Fruit fly (Drosophila melanogaster): Measurements from ENCODE around the gene CG8036.

The CG8036 gene

dm6 chr3R:8694110-8694826, 26.6 kb downstream of the CG8036 start:
- no peak for TF ChIP-seq noc (tag; optimal IDR thresholded peaks at IDR 0.05)

- no peak for TF ChIP-seq noc (tag; optimal IDR thresholded peaks at IDR 0.05)
These were observed 30.1 kb downstream of the CG8036 start, which contains the start of gene hb for dm6 chr3R:8697772-8698259. Gene hb, minus strand, starts transcription at chr3R:8697822.

dm6 chr3R:8699230-8699629, 31.6 kb downstream of the CG8036 start:
- no peak for TF ChIP-seq noc (tag; optimal IDR thresholded peaks at IDR 0.05)

dm6 chr3R:8700660-8701059, 33.0 kb downstream of the CG8036 start:
- TF ChIP-seq noc (tag; optimal IDR thresholded peaks at IDR 0.05) = no peak

dm6 chr3R:8701197-8701596, 33.5 kb downstream of the CG8036 start:
- TF ChIP-seq noc (tag; optimal IDR thresholded peaks at IDR 0.05) = no peak

- no peak for TF ChIP-seq noc (tag; optimal IDR thresholded peaks at IDR 0.05)
These were observed 37.0 kb downstream of the CG8036 start for dm6 chr3R:8704669-8705068.

dm6 chr3R:8705323-8706097, 37.8 kb downstream of the CG8036 start:
- no peak for TF ChIP-seq noc (tag; optimal IDR thresholded peaks at IDR 0.05)

dm6 chr3R:8707166-8707565, 39.5 kb downstream of the CG8036 start:
- no peak for TF ChIP-seq noc (tag; optimal IDR thresholded peaks at IDR 0.05)

- peak; percentile 15 for TF ChIP-seq noc (tag; optimal IDR thresholded peaks at IDR 0.05)
These were observed 44.3 kb downstream of the CG8036 start for dm6 chr3R:8711890-8712449.

dm6 chr3R:8712722-8713131, 45.1 kb downstream of the CG8036 start, which contains the start of gene CG8112:
Gene CG8112, plus strand, starts transcription at chr3R:8712933.
- TF ChIP-seq noc (tag; optimal IDR thresholded peaks at IDR 0.05) = no peak

dm6 chr3R:8715371-8715770, 47.7 kb downstream of the CG8036 start:
- TF ChIP-seq noc (tag; optimal IDR thresholded peaks at IDR 0.05) = no peak

- no peak for TF ChIP-seq noc (tag; optimal IDR thresholded peaks at IDR 0.05)
These were observed 48.3 kb downstream of the CG8036 start, which contains the start of gene TMEM216 for dm6 chr3R:8715851-8716550. Gene TMEM216, plus strand, starts transcription at chr3R:8716243.

dm6 chr3R:8716551-8716879, 48.8 kb downstream of the CG8036 start:
- TF ChIP-seq noc (tag; optimal IDR thresholded peaks at IDR 0.05) = no peak

dm6 chr3R:8718356-8718755, 50.7 kb downstream of the CG8036 start, which contains the start of gene Cks85A:
Gene Cks85A, minus strand, starts transcription at chr3R:8718456.
- TF ChIP-seq noc (tag; optimal IDR thresholded peaks at IDR 0.05) = no peak

dm6 chr3R:8718898-8719297, 51.2 kb downstream of the CG8036 start, which contains the start of gene CG11760:
Gene CG11760, plus strand, starts transcription at chr3R:8719198.
- no peak for TF ChIP-seq noc (tag; optimal IDR thresholded peaks at IDR 0.05)

dm6 chr3R:8721071-8721470, 53.4 kb downstream of the CG8036 start, which contains the start of gene CG8136:
Gene CG8136, plus strand, starts transcription at chr3R:8721371.
- TF ChIP-seq noc (tag; optimal IDR thresholded peaks at IDR 0.05) = no peak

All from whole organism, larva.